Worm (Caenorhabditis elegans) whole organism, young adult: Measurements from ENCODE around the gene lrx-1.
A peak's percentile ranks its signal among the peaks of the same experiment; 100 is the strongest.

Experiments used
- B0035.1 ChIP-seq: sonication (generic microtip); optimal IDR thresholded peaks from 2 replicates; lab custom pipeline; 2016; ENCODE audit warnings: missing genetic modification characterization, mild to moderate bottlenecking, missing compliant biosample characterization, missing genotype, missing genetic modification reagents
- C17E4.6 ChIP-seq: fragments of 200-800 bp; sonication (Bioruptor generic); IDR thresholded peaks from 2 replicates; pipeline ENCODE4 v1.3.6; 2022; ENCODE audit warnings: missing genetic modification reagents, missing genetic modification characterization, missing compliant biosample characterization
- F22D6.2 ChIP-seq: sonication (generic microtip); optimal IDR thresholded peaks from 2 replicates; lab custom pipeline; 2016; ENCODE audit warnings: mild to moderate bottlenecking, missing genetic modification characterization, missing compliant biosample characterization
- F23B12.7 ChIP-seq: sonication (generic microtip); optimal IDR thresholded peaks from 2 replicates; lab custom pipeline; 2017; ENCODE audit warnings: missing genetic modification characterization, mild to moderate bottlenecking, missing compliant biosample characterization, antibody characterized with exemption, moderate library complexity; ENCODE audit not compliant: insufficient read depth
- T07F8.4 ChIP-seq: sonication (generic microtip); optimal IDR thresholded peaks from 2 replicates; lab custom pipeline; 2016; ENCODE audit warnings: mild to moderate bottlenecking, missing genetic modification characterization, moderate library complexity, missing compliant biosample characterization
- ZK185.1 ChIP-seq: sonication (generic microtip); optimal IDR thresholded peaks from 2 replicates; lab custom pipeline; 2016; ENCODE audit warnings: mild to moderate bottlenecking, missing genetic modification characterization, missing compliant biosample characterization; ENCODE audit not compliant: poor library complexity, severe bottlenecking
- attf-6 ChIP-seq: fragments of 200-800 bp; sonication (Bioruptor generic); IDR thresholded peaks from 2 replicates; pipeline ENCODE4 v1.3.6; 2022; ENCODE audit warnings: missing genetic modification reagents, missing genetic modification characterization, missing compliant biosample characterization
- cebp-1 ChIP-seq, 2 experiments: fragments of 200-800 bp in 1 of 2; sonication (Bioruptor generic) in 1 of 2; sonication (generic microtip) in 1 of 2; IDR thresholded peaks in 1 of 2; optimal IDR thresholded peaks in 1 of 2; 2 replicates each; pipeline versions ENCODE4 v1.3.6 to Lab custom; 2017 to 2022; ENCODE audit warnings: missing compliant biosample characterization in 2 of 2, missing genetic modification characterization in 2 of 2, mild to moderate bottlenecking in 1 of 2, missing genetic modification reagents in 1 of 2, moderate library complexity in 1 of 2
- cebp-2 ChIP-seq: fragments of 200-800 bp; sonication (Bioruptor generic); IDR thresholded peaks from 2 replicates; pipeline ENCODE4 v1.3.6; 2022; ENCODE audit warnings: missing genetic modification characterization, missing compliant biosample characterization
- ceh-27 ChIP-seq: fragments of 200-800 bp; sonication (Bioruptor generic); optimal IDR thresholded peaks from 2 replicates; lab custom pipeline; 2018; ENCODE audit warnings: mild to moderate bottlenecking, missing genetic modification characterization, moderate library complexity, missing compliant biosample characterization
- ceh-40 ChIP-seq: fragments of 200-800 bp; sonication (Bioruptor generic); IDR thresholded peaks from 2 replicates; pipeline ENCODE4 v1.3.6; 2022; ENCODE audit warnings: missing genetic modification characterization, missing compliant biosample characterization
- ceh-91 ChIP-seq: fragments of 200-800 bp; sonication (Bioruptor generic); IDR thresholded peaks from 2 replicates; pipeline ENCODE4 v1.3.6; 2022; ENCODE audit warnings: missing genetic modification reagents, missing genetic modification characterization, missing compliant biosample characterization
- chd-7 ChIP-seq: sonication (generic microtip); optimal IDR thresholded peaks from 2 replicates; lab custom pipeline; 2016; ENCODE audit warnings: mild to moderate bottlenecking, missing genetic modification characterization, moderate library complexity, missing compliant biosample characterization
- dox-1 ChIP-seq: fragments of 200-800 bp; sonication (Bioruptor generic); IDR thresholded peaks from 2 replicates; pipeline ENCODE4 v1.3.6; 2022; ENCODE audit warnings: missing genetic modification reagents, missing genetic modification characterization, missing compliant biosample characterization
- dpff-1 ChIP-seq: sonication (generic microtip); optimal IDR thresholded peaks from 2 replicates; lab custom pipeline; 2017; ENCODE audit warnings: mild to moderate bottlenecking, missing genetic modification characterization, missing compliant biosample characterization
- efl-1 ChIP-seq: fragments of 150-350 bp; optimal IDR thresholded peaks from 2 replicates; lab custom pipeline; 2014; ENCODE audit warnings: missing biosample characterization, missing genetic modification reagents, missing genetic modification characterization
- egl-44 ChIP-seq: fragments of 200-800 bp; sonication (Bioruptor generic); IDR thresholded peaks from 2 replicates; pipeline ENCODE4 v1.3.6; 2022; ENCODE audit warnings: missing genetic modification reagents, missing genetic modification characterization, missing compliant biosample characterization
- ekl-4 ChIP-seq: fragments of 200-800 bp; sonication (Bioruptor generic); IDR thresholded peaks from 2 replicates; pipeline ENCODE4 v1.3.6; 2022; ENCODE audit warnings: missing genetic modification reagents, missing genetic modification characterization, missing compliant biosample characterization
- ets-4 ChIP-seq: fragments of 200-800 bp; sonication (Bioruptor generic); optimal IDR thresholded peaks from 2 replicates; lab custom pipeline; 2018; ENCODE audit warnings: mild to moderate bottlenecking, missing genetic modification characterization, missing compliant biosample characterization
- hmg-1.2 ChIP-seq: fragments of 200-800 bp; sonication (Bioruptor generic); IDR thresholded peaks from 2 replicates; pipeline ENCODE4 v1.3.6; 2022; ENCODE audit warnings: missing genetic modification reagents, missing genetic modification characterization, missing compliant biosample characterization
- hmg-20 ChIP-seq: fragments of 200-800 bp; sonication (Bioruptor generic); IDR thresholded peaks from 2 replicates; pipeline ENCODE4 v1.3.6; 2022; ENCODE audit warnings: missing genetic modification reagents, missing genetic modification characterization, missing compliant biosample characterization
- hrde-1 ChIP-seq: sonication (generic microtip); optimal IDR thresholded peaks from 2 replicates; lab custom pipeline; 2016; ENCODE audit warnings: missing genetic modification characterization, mild to moderate bottlenecking, missing compliant biosample characterization, moderate library complexity, missing genotype, missing genetic modification reagents, borderline replicate concordance
- lag-1 ChIP-seq: fragments of 200-800 bp; sonication (Bioruptor generic); IDR thresholded peaks from 2 replicates; pipeline ENCODE4 v1.3.6; 2022; ENCODE audit warnings: missing genetic modification reagents, missing genetic modification characterization, missing compliant biosample characterization
- lin-35 ChIP-seq, 3 experiments: fragments of 150-350 bp in 2 of 3; sonication (generic microtip) in 1 of 3; optimal IDR thresholded peaks; 2 replicates each; lab custom pipeline; 2014 to 2018; ENCODE audit warnings: missing biosample characterization in 3 of 3, missing genetic modification characterization in 3 of 3, missing genetic modification reagents in 3 of 3
- lin-40 ChIP-seq: sonication (generic microtip); optimal IDR thresholded peaks from 2 replicates; lab custom pipeline; 2016; ENCODE audit warnings: missing genetic modification characterization, mild to moderate bottlenecking, missing compliant biosample characterization, missing genotype, missing genetic modification reagents
- lin-54 ChIP-seq: fragments of 200-800 bp; sonication (Bioruptor generic); optimal IDR thresholded peaks from 2 replicates; lab custom pipeline; 2018; ENCODE audit warnings: mild to moderate bottlenecking, missing genetic modification characterization, missing compliant biosample characterization
- madf-8 ChIP-seq: fragments of 200-800 bp; sonication (Bioruptor generic); conservative IDR thresholded peaks from 2 replicates; pipeline ENCODE4 v1.3.6; 2022; ENCODE audit warnings: missing genetic modification reagents, missing genetic modification characterization, missing compliant biosample characterization
- nhr-179 ChIP-seq: sonication (generic microtip); optimal IDR thresholded peaks from 2 replicates; lab custom pipeline; 2016; ENCODE audit warnings: mild to moderate bottlenecking, missing genetic modification characterization, missing compliant biosample characterization
- nhr-80 ChIP-seq: sonication (generic microtip); optimal IDR thresholded peaks from 2 replicates; lab custom pipeline; 2016; ENCODE audit warnings: missing genetic modification characterization, missing compliant biosample characterization
- rpc-1 ChIP-seq, 2 experiments: fragments of 150-350 bp in 1 of 2; sonication (generic microtip) in 1 of 2; optimal IDR thresholded peaks; 2 replicates each; lab custom pipeline; 2014 to 2018; ENCODE audit warnings: missing biosample characterization in 1 of 2, missing genetic modification characterization in 1 of 2, missing genetic modification reagents in 1 of 2, missing genotype in 1 of 2
- sdz-38 ChIP-seq: sonication (generic microtip); optimal IDR thresholded peaks from 2 replicates; lab custom pipeline; 2016; ENCODE audit warnings: missing genotype, missing genetic modification characterization, missing compliant biosample characterization
- snpc-1.1 ChIP-seq: sonication (generic microtip); optimal IDR thresholded peaks from 2 replicates; lab custom pipeline; 2017; ENCODE audit warnings: missing genetic modification characterization, mild to moderate bottlenecking, missing compliant biosample characterization, antibody characterized with exemption, moderate library complexity, missing genotype, missing genetic modification reagents; ENCODE audit not compliant: insufficient read depth
- snpc-1.3 ChIP-seq: sonication (generic microtip); optimal IDR thresholded peaks from 2 replicates; lab custom pipeline; 2017; ENCODE audit warnings: missing genetic modification characterization, mild to moderate bottlenecking, missing compliant biosample characterization, antibody characterized with exemption, moderate library complexity, missing genotype, missing genetic modification reagents; ENCODE audit not compliant: insufficient read depth
- snpc-3.4 ChIP-seq: sonication (generic microtip); optimal IDR thresholded peaks from 2 replicates; lab custom pipeline; 2017; ENCODE audit warnings: missing genetic modification characterization, mild to moderate bottlenecking, missing compliant biosample characterization, antibody characterized with exemption, moderate library complexity, missing genotype, missing genetic modification reagents
- tbp1 ChIP-seq: fragments of 200-800 bp; sonication (Bioruptor generic); optimal IDR thresholded peaks from 2 replicates; lab custom pipeline; 2018; ENCODE audit warnings: mild to moderate bottlenecking, missing genetic modification characterization, missing compliant biosample characterization
- tlf-1 ChIP-seq: fragments of 200-800 bp; sonication (Bioruptor generic); optimal IDR thresholded peaks from 2 replicates; lab custom pipeline; 2018; ENCODE audit warnings: mild to moderate bottlenecking, missing genetic modification characterization, missing compliant biosample characterization
- xnd-1 ChIP-seq: sonication (generic microtip); optimal IDR thresholded peaks from 2 replicates; lab custom pipeline; 2016; ENCODE audit warnings: missing genotype, missing genetic modification reagents, missing genetic modification characterization, missing compliant biosample characterization
- ztf-18 ChIP-seq: sonication (generic microtip); optimal IDR thresholded peaks from 2 replicates; lab custom pipeline; 2016; ENCODE audit warnings: missing genotype, mild to moderate bottlenecking, missing genetic modification characterization, missing compliant biosample characterization
- ztf-3 ChIP-seq: fragments of 200-800 bp; sonication (Bioruptor generic); optimal IDR thresholded peaks from 2 replicates; lab custom pipeline; 2018; ENCODE audit warnings: mild to moderate bottlenecking, missing genetic modification characterization, missing compliant biosample characterization

lrx-1 gene

ce11 chrV:12296122-12296521, 43.8 kb downstream of the lrx-1 start:
- TF ChIP-seq chd-7 (tag; lab: Kevin White, UChicago) = no peak
- no peak for TF ChIP-seq hmg-1.2
- no peak for TF ChIP-seq tlf-1 (GFP tag; lab: Kevin White, UChicago)
- TF ChIP-seq rpc-1 (optimal IDR thresholded peaks at IDR 0.05; lab: Kevin White, UChicago) = no peak
- TF ChIP-seq rpc-1 (tag; optimal IDR thresholded peaks at IDR 0.05; lab: Kevin White, UChicago) = no peak
- TF ChIP-seq snpc-1.1 = no peak
- no peak for TF ChIP-seq lin-35 (GFP tag; optimal IDR thresholded peaks at IDR 0.05; lab: Kevin White, UChicago)
- no peak for TF ChIP-seq sdz-38 (tag; lab: Kevin White, UChicago)
- no peak for TF ChIP-seq F23B12.7
- no peak for TF ChIP-seq dpff-1 (tag; lab: Kevin White, UChicago)

DNA sequence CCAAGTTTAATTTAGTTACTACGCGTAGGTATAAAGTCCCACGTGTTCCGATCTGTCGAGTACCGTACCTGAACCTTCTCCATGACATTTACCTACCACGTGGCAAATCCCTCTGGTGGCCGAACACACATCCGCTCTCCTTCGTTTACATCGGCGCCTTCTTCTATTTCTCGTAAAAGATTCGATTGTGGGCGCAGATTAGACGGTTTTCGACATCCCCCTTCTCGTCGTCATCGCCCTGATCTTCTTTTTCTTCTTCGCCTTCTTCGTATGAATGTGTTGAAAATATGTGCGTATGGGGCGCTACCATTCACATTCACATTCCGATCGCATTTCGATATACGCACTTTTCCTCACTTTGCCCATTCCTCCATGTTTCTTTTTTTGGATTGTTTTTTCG, 44.4 kb downstream of the lrx-1 start:
- TF ChIP-seq hrde-1 (no peak), cebp-1 (GFP tag; IDR thresholded peaks at IDR 0.05; lab: Robert Waterston, UW) (no peak), cebp-1 (tag; optimal IDR thresholded peaks at IDR 0.05; lab: Kevin White, UChicago) (no peak), B0035.1 (tag; lab: Kevin White, UChicago) (no peak), T07F8.4 (tag; lab: Kevin White, UChicago) (no peak), madf-8 (GFP tag; lab: Robert Waterston, UW) (no peak), dox-1 (no peak)

- TF ChIP-seq nhr-80 (tag; lab: Kevin White, UChicago) = peak; percentile 80
- no peak for TF ChIP-seq C17E4.6 (GFP tag; lab: Robert Waterston, UW)
- TF ChIP-seq, all 124 proteins: peak for 1
Observed at ce11 chrV:12298184-12298583, 45.8 kb downstream of the lrx-1 start.

- no peak for TF ChIP-seq ceh-40 (GFP tag; lab: Robert Waterston, UW)
Observed at ce11 chrV:12299244-12299766, 46.9 kb downstream of the lrx-1 start.

DNA sequence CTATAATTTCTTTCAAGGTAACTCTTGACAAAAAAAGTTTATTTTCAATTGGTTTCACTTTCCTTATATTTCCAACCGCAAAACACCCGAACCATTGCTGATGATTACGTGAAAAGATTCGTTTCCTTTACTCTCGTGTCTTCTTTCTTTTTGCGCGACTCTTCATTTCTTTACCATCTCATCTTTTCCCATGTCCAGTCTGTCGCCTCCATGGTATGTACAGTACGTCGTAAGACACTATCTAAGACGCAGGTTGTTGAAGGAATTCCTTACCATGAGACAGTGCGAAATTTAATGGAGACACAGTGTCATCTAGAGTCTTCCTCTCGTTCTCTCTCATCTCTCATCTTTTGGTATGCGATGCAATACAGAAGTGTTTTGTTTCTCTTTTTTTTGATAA, 47.8 kb downstream of the lrx-1 start:
- peak; percentile 20 for TF ChIP-seq tbp1 (GFP tag; lab: Kevin White, UChicago)
- TF ChIP-seq ceh-91 (GFP tag; lab: Robert Waterston, UW) = no peak
- peak; percentile 43 for TF ChIP-seq ZK185.1 (tag; lab: Kevin White, UChicago)
- no peak for TF ChIP-seq F22D6.2 (tag; lab: Kevin White, UChicago)
- peak; percentile 12 for TF ChIP-seq lin-54 (GFP tag; lab: Kevin White, UChicago)
- TF ChIP-seq chd-7 (tag; lab: Kevin White, UChicago) = no peak
- no peak for TF ChIP-seq rpc-1 (optimal IDR thresholded peaks at IDR 0.05; lab: Kevin White, UChicago)
- no peak for TF ChIP-seq rpc-1 (tag; optimal IDR thresholded peaks at IDR 0.05; lab: Kevin White, UChicago)
- TF ChIP-seq efl-1 (GFP tag; lab: Kevin White, UChicago) = no peak
- TF ChIP-seq hmg-20 (GFP tag; lab: Robert Waterston, UW) = no peak
- peak; percentile 9 for TF ChIP-seq ztf-18 (tag; lab: Kevin White, UChicago)
- TF ChIP-seq hmg-1.2 = peak; percentile 66; the same call in 1 of the 2 replicates
- no peak for TF ChIP-seq ztf-3 (GFP tag; lab: Kevin White, UChicago)
- TF ChIP-seq lag-1 (GFP tag; lab: Robert Waterston, UW) = no peak
- TF ChIP-seq xnd-1 = no peak
- no peak for TF ChIP-seq snpc-1.3 (tag; lab: Kevin White, UChicago)
- TF ChIP-seq cebp-2 (GFP tag; lab: Robert Waterston, UW) = no peak
- peak; percentile 59 for TF ChIP-seq nhr-80 (tag; lab: Kevin White, UChicago)
- no peak for TF ChIP-seq attf-6 (GFP tag; lab: Robert Waterston, UW)
- TF ChIP-seq lin-40 (tag; lab: Kevin White, UChicago) = peak; percentile 49
- no peak for TF ChIP-seq nhr-179
- peak; percentile 35; the same call in 1 of the 2 replicates for TF ChIP-seq dox-1
- no peak for TF ChIP-seq ekl-4 (GFP tag; lab: Robert Waterston, UW)
- TF ChIP-seq egl-44 (GFP tag; lab: Robert Waterston, UW) = no peak
- peak; percentile 34 for TF ChIP-seq ceh-27 (GFP tag; lab: Kevin White, UChicago)
- TF ChIP-seq snpc-3.4 = no peak
- TF ChIP-seq tlf-1 (GFP tag; lab: Kevin White, UChicago) = no peak
- no peak for TF ChIP-seq ets-4 (GFP tag; lab: Kevin White, UChicago)
